Worm (Caenorhabditis elegans) whole organism, mixed stage, embryonic: ENCODE measurements around the gene npp-3.

Source experiments
- ces-1 ChIP-seq: fragments of 150-350 bp; optimal IDR thresholded peaks from 2 replicates; lab custom pipeline; 2014; ENCODE audit warnings: missing biosample characterization, missing genetic modification reagents, missing genetic modification characterization
- lsy-2 ChIP-seq: fragments of 150-350 bp; optimal IDR thresholded peaks from 2 replicates; lab custom pipeline; 2014; ENCODE audit warnings: missing biosample characterization, missing genetic modification characterization
- mab-5 ChIP-seq: fragments of 150-350 bp; optimal IDR thresholded peaks from 2 replicates; lab custom pipeline; 2014; ENCODE audit warnings: missing biosample characterization, missing genetic modification characterization
- mls-2 ChIP-seq: sonication (generic microtip); optimal IDR thresholded peaks from 2 replicates; lab custom pipeline; 2016; ENCODE audit warnings: mild to moderate bottlenecking, missing genetic modification characterization, moderate library complexity, missing compliant biosample characterization
- nhr-12 ChIP-seq: fragments of 150-350 bp; optimal IDR thresholded peaks from 2 replicates; lab custom pipeline; 2014; ENCODE audit warnings: missing biosample characterization, missing genetic modification characterization
- nhr-2 ChIP-seq: fragments of 150-350 bp; optimal IDR thresholded peaks from 2 replicates; lab custom pipeline; 2014; ENCODE audit warnings: missing biosample characterization, missing genetic modification characterization
- pha-4 ChIP-seq: fragments of 150-350 bp; optimal IDR thresholded peaks from 2 replicates; lab custom pipeline; 2018; ENCODE audit warnings: missing biosample characterization, missing genetic modification reagents, missing genetic modification characterization
- snpc-4 ChIP-seq: fragments of 150-350 bp; optimal IDR thresholded peaks from 2 replicates; lab custom pipeline; 2014; ENCODE audit warnings: missing biosample characterization, missing genetic modification characterization
- unc-39 ChIP-seq: fragments of 150-350 bp; optimal IDR thresholded peaks from 2 replicates; lab custom pipeline; 2014; ENCODE audit warnings: missing biosample characterization, missing genetic modification characterization
- unc-62 ChIP-seq: fragments of 150-350 bp; optimal IDR thresholded peaks from 2 replicates; lab custom pipeline; 2014; ENCODE audit warnings: missing biosample characterization, missing genetic modification reagents, missing genetic modification characterization
- ztf-11 ChIP-seq: fragments of 150-350 bp; optimal IDR thresholded peaks from 2 replicates; lab custom pipeline; 2014; ENCODE audit warnings: missing biosample characterization, missing genetic modification characterization

DNA sequence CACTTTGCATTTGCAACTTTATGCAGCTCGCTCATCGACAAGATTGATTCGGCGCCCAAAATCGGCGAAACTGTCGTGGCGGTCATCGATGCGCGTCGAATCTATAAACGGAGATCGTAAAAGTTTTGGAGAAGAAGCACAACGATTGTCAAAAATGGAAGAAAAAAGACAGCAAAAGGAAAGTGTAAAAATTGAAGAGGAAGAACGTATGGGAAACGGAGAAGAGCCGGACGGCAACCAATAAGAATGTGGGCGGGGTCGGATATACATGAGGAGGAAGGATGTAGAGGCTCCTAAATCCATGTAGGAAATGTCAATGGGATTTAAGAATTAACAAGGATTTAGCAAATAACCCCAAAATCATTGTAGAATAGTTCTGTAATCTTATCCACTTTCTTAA is 26.5 kb upstream of the npp-3 start, which contains the start of gene vab-23:
- no peak for TF ChIP-seq mab-5 (tag; lab: Kevin White, UChicago)
- TF ChIP-seq pha-4 (tag; lab: Kevin White, UChicago), result no peak
- no peak for TF ChIP-seq unc-39 (tag; lab: Kevin White, UChicago)
- TF ChIP-seq nhr-12, result no peak
- no peak for TF ChIP-seq mls-2
- no peak for TF ChIP-seq ces-1
- no peak for TF ChIP-seq lsy-2
- TF ChIP-seq nhr-2 (tag; lab: Kevin White, UChicago), result no peak
- no peak for TF ChIP-seq snpc-4 (tag; lab: Kevin White, UChicago)
- no peak for TF ChIP-seq ztf-11 (tag; lab: Kevin White, UChicago)
- TF ChIP-seq unc-62 (GFP tag; lab: Kevin White, UChicago), result no peak
